Worm (Caenorhabditis elegans) whole organism, late embryonic: ENCODE measurements around the gene rei-2.

Source experiments
- F13H6.1 ChIP-seq: sonication (generic microtip); optimal IDR thresholded peaks from 2 replicates; lab custom pipeline; 2016; ENCODE audit warnings: missing genetic modification characterization, missing compliant biosample characterization
- pqm-1 ChIP-seq: sonication (generic microtip); optimal IDR thresholded peaks from 2 replicates; lab custom pipeline; 2016; ENCODE audit warnings: missing genetic modification characterization, missing compliant biosample characterization
- pros-1 ChIP-seq: fragments of 150-350 bp; optimal IDR thresholded peaks from 2 replicates; lab custom pipeline; 2014; ENCODE audit warnings: missing biosample characterization, missing genetic modification reagents, missing genetic modification characterization

DNA sequence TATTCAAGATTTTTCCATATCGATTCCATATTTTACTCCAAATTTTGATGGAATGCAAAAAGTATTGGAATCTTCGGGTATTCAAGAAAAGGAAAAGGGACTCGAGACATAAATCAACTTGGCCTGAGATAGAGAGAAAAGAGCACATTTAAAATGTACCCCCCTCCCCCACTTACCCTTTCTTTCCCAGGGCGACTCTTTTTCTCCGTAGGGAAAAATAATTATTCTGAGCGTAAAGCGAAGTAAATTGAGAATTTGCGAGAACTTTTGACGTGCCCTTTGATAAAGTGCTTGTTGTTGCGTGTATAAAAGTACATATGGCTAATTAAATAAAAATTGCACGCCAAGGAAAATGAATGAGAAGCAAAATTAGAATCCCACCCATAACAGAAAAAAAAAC, 27.2 kb downstream of the rei-2 start:
- TF ChIP-seq pros-1 (tag; lab: Kevin White, UChicago) (no peak), F13H6.1 (no peak), pqm-1 (no peak)
